Worm (Caenorhabditis elegans) whole organism, midembryonic: ENCODE results near the gene oac-37.

ENCODE experiments used
- T22C8.4 ChIP-seq: fragments of 200-800 bp; sonication (Bioruptor generic); IDR thresholded peaks from 2 replicates; pipeline ENCODE4 v1.3.6; 2022; ENCODE audit warnings: missing genetic modification characterization, missing compliant biosample characterization
- cog-1 ChIP-seq: sonication (generic microtip); optimal IDR thresholded peaks from 2 replicates; lab custom pipeline; 2016; ENCODE audit warnings: missing genetic modification characterization, missing compliant biosample characterization
- flt-1 ChIP-seq: fragments of 200-800 bp; sonication (Bioruptor generic); IDR thresholded peaks from 2 replicates; pipeline ENCODE4 v1.3.6; 2022; ENCODE audit warnings: missing genetic modification characterization, missing compliant biosample characterization
- klf-2 ChIP-seq: fragments of 200-800 bp; sonication (Bioruptor generic); conservative IDR thresholded peaks from 2 replicates; pipeline ENCODE4 v1.3.6; 2022; ENCODE audit warnings: missing genetic modification reagents, missing genetic modification characterization, missing compliant biosample characterization
- med-1 ChIP-seq: sonication (generic microtip); optimal IDR thresholded peaks from 2 replicates; lab custom pipeline; 2017; ENCODE audit warnings: missing genetic modification characterization, mild to moderate bottlenecking, missing compliant biosample characterization, antibody characterized with exemption, missing genetic modification reagents; ENCODE audit not compliant: insufficient read depth
- ref-1 ChIP-seq: fragments of 200-800 bp; sonication (Bioruptor generic); conservative IDR thresholded peaks from 2 replicates; pipeline ENCODE4 v1.3.6; 2022; ENCODE audit warnings: missing genetic modification reagents, missing genetic modification characterization, missing compliant biosample characterization
- tab-1 ChIP-seq: fragments of 200-800 bp; sonication (Bioruptor generic); IDR thresholded peaks from 2 replicates; pipeline ENCODE4 v1.3.6; 2022; ENCODE audit warnings: missing genetic modification characterization, missing compliant biosample characterization
- ztf-23 ChIP-seq: fragments of 200-800 bp; sonication (Bioruptor generic); IDR thresholded peaks from 2 replicates; pipeline ENCODE4 v1.3.6; 2022; ENCODE audit warnings: missing genetic modification reagents, missing genetic modification characterization, missing compliant biosample characterization
- ztf-29 ChIP-seq: fragments of 200-800 bp; sonication (Bioruptor generic); IDR thresholded peaks from 2 replicates; pipeline ENCODE4 v1.3.6; 2022; ENCODE audit warnings: missing genetic modification reagents, missing genetic modification characterization, missing compliant biosample characterization

Gene oac-37

DNA sequence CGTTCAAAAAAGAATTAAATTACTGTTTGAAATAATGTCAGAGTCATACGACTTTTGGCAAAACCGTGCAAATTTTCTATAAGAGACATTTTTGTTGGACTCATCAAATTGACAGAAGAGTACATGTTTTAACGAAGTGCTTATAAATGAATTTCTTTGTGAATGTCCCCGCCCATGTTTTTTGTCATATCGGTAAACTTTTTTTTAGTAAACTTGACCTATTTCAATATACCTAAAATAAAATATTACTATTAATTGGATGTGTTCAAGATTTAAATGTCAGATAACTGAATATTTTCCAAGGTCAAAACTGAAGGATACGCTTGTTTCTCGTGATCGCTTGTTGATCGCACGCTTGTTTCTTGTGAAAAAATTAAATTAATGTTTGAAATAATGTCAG is 12.4 kb downstream of the oac-37 start, which contains the start of gene R05A10.8:
R05A10.8 (minus strand) TSS at position 101 of the 400 bp plus-strand sequence.
- TF ChIP-seq flt-1 (GFP tag; lab: Robert Waterston, UW), result no peak
- no peak for TF ChIP-seq ztf-23 (GFP tag; lab: Robert Waterston, UW)
- TF ChIP-seq T22C8.4 (GFP tag; lab: Robert Waterston, UW), result no peak
- TF ChIP-seq tab-1 (GFP tag; lab: Robert Waterston, UW), result no peak
- TF ChIP-seq med-1, result no peak
- TF ChIP-seq klf-2 (GFP tag; lab: Robert Waterston, UW), result no peak
- no peak for TF ChIP-seq ref-1 (GFP tag; lab: Robert Waterston, UW)
- TF ChIP-seq cog-1, result no peak
- no peak for TF ChIP-seq ztf-29 (GFP tag; lab: Robert Waterston, UW)

DNA sequence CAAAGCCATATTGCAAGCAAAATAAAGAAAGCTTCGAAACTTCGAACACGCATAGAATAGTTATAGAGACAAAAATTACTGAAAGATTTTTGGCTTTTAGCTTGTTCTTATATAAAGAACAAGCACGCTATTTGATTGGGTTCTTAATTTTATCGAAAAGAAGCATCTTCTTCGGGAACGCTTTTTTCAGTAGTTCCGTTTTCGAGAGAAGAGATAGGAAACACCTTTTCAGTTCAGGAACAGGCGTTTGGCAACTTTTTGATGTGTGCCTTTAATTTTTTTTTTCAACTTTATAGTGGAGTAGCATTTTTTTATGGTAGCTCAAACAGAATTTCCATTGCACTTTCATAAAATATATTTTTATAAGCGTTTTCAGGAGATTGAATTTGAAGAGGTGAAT is 17.1 kb downstream of the oac-37 start, which contains the start of gene R05A10.7:
R05A10.7 (minus strand) TSS at position 101 of the 400 bp plus-strand sequence.
- TF ChIP-seq ref-1 (GFP tag; lab: Robert Waterston, UW) (no peak), flt-1 (GFP tag; lab: Robert Waterston, UW) (no peak), klf-2 (GFP tag; lab: Robert Waterston, UW) (no peak), tab-1 (GFP tag; lab: Robert Waterston, UW) (no peak)

DNA sequence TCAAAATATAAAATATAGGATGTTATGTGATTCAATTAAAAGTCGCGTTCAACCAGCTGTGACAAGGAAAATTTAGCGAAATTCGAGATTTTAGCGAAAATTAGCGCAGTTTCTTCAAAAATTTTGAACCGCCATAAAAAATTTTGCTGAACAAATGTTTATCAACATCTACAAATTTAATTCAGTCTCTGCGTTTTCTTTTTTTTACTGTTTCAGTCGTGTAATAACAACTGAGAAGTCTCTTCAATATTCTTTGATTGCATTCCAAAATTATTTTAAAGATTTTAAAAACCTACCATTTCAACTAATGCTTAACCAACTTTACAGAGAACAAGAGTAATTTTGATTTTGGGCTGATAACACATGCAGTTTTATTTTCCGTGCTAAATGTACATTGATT is 18.4 kb downstream of the oac-37 start:
- TF ChIP-seq T22C8.4 (GFP tag; lab: Robert Waterston, UW), result no peak
- TF ChIP-seq ref-1 (GFP tag; lab: Robert Waterston, UW), result no peak
- TF ChIP-seq ztf-29 (GFP tag; lab: Robert Waterston, UW), result no peak
- TF ChIP-seq ztf-23 (GFP tag; lab: Robert Waterston, UW), result no peak
- TF ChIP-seq flt-1 (GFP tag; lab: Robert Waterston, UW), result no peak
- no peak for TF ChIP-seq klf-2 (GFP tag; lab: Robert Waterston, UW)
- TF ChIP-seq med-1, result no peak
- TF ChIP-seq tab-1 (GFP tag; lab: Robert Waterston, UW), result no peak
- TF ChIP-seq cog-1, result no peak

DNA sequence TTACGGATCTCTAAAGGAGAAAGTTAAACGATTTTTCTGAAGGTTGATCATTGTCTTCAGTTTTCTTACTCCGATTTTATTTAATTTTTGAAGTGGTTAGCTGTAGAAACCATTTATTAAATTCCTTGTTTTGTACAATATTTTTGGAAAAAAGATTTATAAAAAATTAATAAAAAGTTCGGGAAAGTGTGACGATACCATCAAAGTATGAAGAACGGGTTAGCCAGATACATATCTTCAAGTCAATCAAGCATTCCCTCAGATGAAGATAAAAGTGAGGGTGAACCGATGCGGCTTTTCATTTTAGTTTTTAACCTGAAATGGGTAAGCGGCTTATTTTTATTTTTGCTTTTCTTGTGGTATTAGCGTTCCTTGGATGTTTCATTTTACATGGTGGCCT is 19.8 kb downstream of the oac-37 start, which contains the start of gene R05A10.6:
R05A10.6 (plus strand) TSS at position 301 of the 400 bp plus-strand sequence.
- TF ChIP-seq ztf-23 (GFP tag; lab: Robert Waterston, UW) (no peak), cog-1 (no peak), tab-1 (GFP tag; lab: Robert Waterston, UW) (no peak), ztf-29 (GFP tag; lab: Robert Waterston, UW) (no peak), T22C8.4 (GFP tag; lab: Robert Waterston, UW) (no peak), ref-1 (GFP tag; lab: Robert Waterston, UW) (no peak), klf-2 (GFP tag; lab: Robert Waterston, UW) (no peak), med-1 (no peak), flt-1 (GFP tag; lab: Robert Waterston, UW) (no peak)

DNA sequence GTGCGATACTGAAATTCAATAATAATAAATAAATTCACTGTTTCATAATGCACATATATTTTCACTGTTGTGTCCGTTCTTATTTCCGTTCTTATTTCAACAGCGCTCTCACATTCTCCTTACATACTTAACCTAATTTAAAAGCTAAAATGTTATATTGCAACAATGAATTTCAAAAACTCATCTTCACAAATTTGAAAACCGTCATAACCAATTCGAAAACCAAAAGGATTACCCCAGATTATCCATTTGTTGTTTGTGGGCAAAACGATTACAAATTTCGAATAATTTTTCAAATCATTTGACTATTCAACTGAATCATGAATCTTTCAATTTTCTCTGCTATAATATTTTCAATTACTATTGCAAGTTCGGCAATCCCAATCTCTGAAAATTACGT is 26.5 kb downstream of the oac-37 start, which contains the start of gene R05A10.4:
R05A10.4 (plus strand) TSS at position 301 of the 400 bp plus-strand sequence.
- TF ChIP-seq ref-1 (GFP tag; lab: Robert Waterston, UW) (no peak), med-1 (no peak), cog-1 (no peak), ztf-29 (GFP tag; lab: Robert Waterston, UW) (no peak), tab-1 (GFP tag; lab: Robert Waterston, UW) (no peak), flt-1 (GFP tag; lab: Robert Waterston, UW) (no peak), klf-2 (GFP tag; lab: Robert Waterston, UW) (no peak), ztf-23 (GFP tag; lab: Robert Waterston, UW) (no peak), T22C8.4 (GFP tag; lab: Robert Waterston, UW) (no peak)

DNA sequence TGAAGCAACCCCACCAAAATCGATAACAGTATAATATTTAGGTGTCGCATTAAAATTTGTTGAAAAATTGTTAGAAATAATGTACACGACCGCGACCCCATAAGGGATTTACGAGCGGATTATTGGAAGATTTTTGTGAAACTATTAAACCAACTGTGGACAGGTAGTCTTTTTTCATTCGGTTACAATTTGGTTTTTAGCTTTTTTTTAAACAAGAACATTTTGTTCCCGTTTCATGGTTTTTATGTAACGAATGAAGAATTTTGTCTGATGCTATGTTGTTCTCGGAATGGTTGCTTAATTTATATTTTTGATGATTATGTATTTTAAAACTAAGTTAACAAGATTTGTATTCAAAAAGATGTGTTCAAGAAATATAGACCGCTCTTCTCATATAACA is 30.7 kb downstream of the oac-37 start, which contains the start of gene R05A10.3:
R05A10.3 (minus strand) TSS at position 101 of the 400 bp plus-strand sequence.
- TF ChIP-seq ref-1 (GFP tag; lab: Robert Waterston, UW), result no peak

DNA sequence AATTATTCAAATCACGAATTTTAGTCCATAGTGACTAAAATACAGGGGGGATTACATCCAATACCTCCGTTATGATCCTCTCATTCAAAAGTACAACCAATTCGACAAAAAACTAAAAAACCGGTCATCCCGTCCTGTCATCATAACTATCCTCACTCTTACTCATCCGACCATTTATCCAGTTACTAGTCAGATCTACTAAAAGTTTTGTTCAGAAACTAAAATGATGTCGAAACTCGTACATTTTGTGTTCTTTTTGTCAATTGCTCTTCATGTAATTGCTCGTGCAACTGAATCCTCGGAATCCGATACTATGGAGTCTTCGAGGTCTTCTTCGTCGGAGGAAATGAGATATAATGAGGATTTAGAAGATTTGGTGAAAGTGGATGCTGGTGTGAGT is 31.4 kb downstream of the oac-37 start, which contains the start of gene R05A10.2:
R05A10.2 (plus strand) TSS at position 214 of the 400 bp plus-strand sequence.
- TF ChIP-seq ztf-23 (GFP tag; lab: Robert Waterston, UW) (no peak), klf-2 (GFP tag; lab: Robert Waterston, UW) (no peak), flt-1 (GFP tag; lab: Robert Waterston, UW) (no peak), ztf-29 (GFP tag; lab: Robert Waterston, UW) (no peak), cog-1 (no peak), T22C8.4 (GFP tag; lab: Robert Waterston, UW) (no peak), tab-1 (GFP tag; lab: Robert Waterston, UW) (no peak), med-1 (no peak)

DNA sequence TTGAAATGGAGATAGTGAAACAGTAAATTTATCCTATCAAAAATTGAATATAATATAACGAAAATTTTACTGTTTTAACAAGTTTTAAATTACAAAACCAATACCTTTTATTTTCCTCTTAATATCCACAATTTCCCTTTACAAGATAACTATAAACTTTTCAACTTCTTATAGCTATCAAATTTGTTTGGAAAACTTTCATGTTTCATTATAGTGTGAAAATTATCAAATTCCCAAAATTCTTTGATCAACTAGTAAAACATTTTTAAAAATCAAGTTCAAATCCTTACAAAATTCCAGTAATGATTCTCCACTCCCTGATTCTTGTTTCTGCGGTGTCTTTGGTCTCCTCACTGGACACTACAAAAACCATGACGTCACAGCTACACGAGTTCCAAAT is 36.4 kb downstream of the oac-37 start, which contains the start of gene R05A10.1:
R05A10.1 (plus strand) TSS at position 301 of the 400 bp plus-strand sequence.
- TF ChIP-seq med-1, result no peak
- no peak for TF ChIP-seq flt-1 (GFP tag; lab: Robert Waterston, UW)
- TF ChIP-seq tab-1 (GFP tag; lab: Robert Waterston, UW), result no peak
- no peak for TF ChIP-seq ztf-29 (GFP tag; lab: Robert Waterston, UW)
- no peak for TF ChIP-seq T22C8.4 (GFP tag; lab: Robert Waterston, UW)
- TF ChIP-seq ref-1 (GFP tag; lab: Robert Waterston, UW), result no peak
- TF ChIP-seq cog-1, result no peak
- TF ChIP-seq klf-2 (GFP tag; lab: Robert Waterston, UW), result no peak
- no peak for TF ChIP-seq ztf-23 (GFP tag; lab: Robert Waterston, UW)

DNA sequence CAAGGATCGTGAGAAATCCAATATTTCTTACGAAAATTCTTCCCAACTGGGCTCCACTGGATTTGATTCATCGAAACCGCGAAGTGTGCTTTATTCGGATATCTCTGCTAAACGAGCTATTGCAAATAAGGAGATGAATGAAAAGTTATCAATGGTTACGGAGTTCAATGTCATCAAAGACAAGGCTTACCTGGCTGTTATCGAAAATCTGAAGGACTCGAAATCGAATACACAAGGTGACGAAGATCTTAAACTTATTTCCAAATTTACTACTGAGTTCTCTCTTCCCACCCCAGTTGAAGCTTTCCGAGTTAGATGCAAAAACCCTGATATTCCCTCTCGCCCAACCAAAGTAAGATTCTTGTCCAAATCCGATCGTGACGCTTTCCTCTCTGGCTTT is 40.6 kb downstream of the oac-37 start:
- TF ChIP-seq ztf-23 (GFP tag; lab: Robert Waterston, UW) (no peak), cog-1 (no peak), med-1 (no peak), flt-1 (GFP tag; lab: Robert Waterston, UW) (no peak), tab-1 (GFP tag; lab: Robert Waterston, UW) (no peak), klf-2 (GFP tag; lab: Robert Waterston, UW) (no peak), ztf-29 (GFP tag; lab: Robert Waterston, UW) (no peak), T22C8.4 (GFP tag; lab: Robert Waterston, UW) (no peak), ref-1 (GFP tag; lab: Robert Waterston, UW) (no peak)

DNA sequence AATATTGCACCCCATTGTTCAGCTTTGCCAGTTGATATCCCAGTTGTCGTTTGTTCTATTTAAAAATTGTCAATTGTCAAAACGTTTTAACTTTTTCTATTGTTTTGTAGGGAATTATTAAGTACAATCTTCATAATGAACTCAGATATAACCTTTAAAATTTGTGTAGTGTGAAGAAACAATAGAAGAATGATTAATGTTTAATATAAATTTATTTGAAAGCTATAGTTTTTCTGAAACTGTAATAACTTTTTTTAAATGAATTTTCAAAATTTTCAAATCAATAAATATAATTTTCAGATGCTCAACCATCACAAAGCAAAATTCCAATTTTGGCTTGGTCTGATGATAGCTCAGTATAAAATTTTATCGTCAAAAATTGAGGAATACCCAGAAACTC is 46.2 kb downstream of the oac-37 start, which contains the start of gene K01G12.22:
K01G12.22 (plus strand) TSS at position 301 of the 400 bp plus-strand sequence.
- TF ChIP-seq ref-1 (GFP tag; lab: Robert Waterston, UW) (no peak), ztf-23 (GFP tag; lab: Robert Waterston, UW) (no peak)
